Fruit fly (Drosophila melanogaster) whole organism, embryonic: ENCODE results near the gene mei-218.

Experiments used
- CG15514 ChIP-seq: fragments of 200-800 bp; sonication (Bioruptor generic); optimal IDR thresholded peaks from 3 replicates; lab custom pipeline; 2017; ENCODE audit warnings: missing biosample characterization, missing genetic modification characterization, mild to moderate bottlenecking, moderate library complexity, missing genetic modification reagents
- CG16863 ChIP-seq: fragments of 200-800 bp; sonication (Bioruptor generic); optimal IDR thresholded peaks from 3 replicates; lab custom pipeline; 2016; ENCODE audit warnings: missing biosample characterization, missing genetic modification characterization
- ERR ChIP-seq: fragments of 200-800 bp; sonication (Bioruptor generic); optimal IDR thresholded peaks from 2 replicates; lab custom pipeline; 2016; ENCODE audit warnings: missing biosample characterization, missing genetic modification characterization
- H2.0 ChIP-seq: fragments of 200-800 bp; sonication (Bioruptor generic); IDR thresholded peaks from 2 replicates; pipeline ENCODE4 v1.3.6; 2022; ENCODE audit warnings: missing biosample characterization, missing genetic modification characterization
- Lpt ChIP-seq: fragments of >200 bp; optimal IDR thresholded peaks from 2 replicates; lab custom pipeline; 2018; ENCODE audit warnings: missing biosample characterization, missing genetic modification characterization
- NC2β ChIP-seq: fragments of 200-800 bp; sonication (Bioruptor generic); optimal IDR thresholded peaks from 2 replicates; lab custom pipeline; 2016; ENCODE audit warnings: missing biosample characterization, missing genetic modification characterization
- Opbp ChIP-seq: fragments of 200-800 bp; sonication (Bioruptor generic); IDR thresholded peaks from 3 replicates; pipeline ENCODE4 v1.3.6; 2022; ENCODE audit warnings: missing biosample characterization, missing genetic modification characterization; ENCODE audit not compliant: partially characterized antibody
- ash1 ChIP-seq: fragments of 200-800 bp; sonication (Bioruptor generic); optimal IDR thresholded peaks from 2 replicates; lab custom pipeline; 2018; ENCODE audit warnings: missing biosample characterization, mild to moderate bottlenecking, missing genetic modification characterization
- bbx ChIP-seq: fragments of 200-800 bp; sonication (Bioruptor generic); IDR thresholded peaks from 2 replicates; pipeline ENCODE4 v1.3.6; 2022; ENCODE audit warnings: missing biosample characterization, missing genetic modification characterization; ENCODE audit not compliant: partially characterized antibody
- salm ChIP-seq: fragments of 200-800 bp; sonication (Bioruptor generic); optimal IDR thresholded peaks from 2 replicates; lab custom pipeline; 2018; ENCODE audit warnings: missing biosample characterization, mild to moderate bottlenecking, missing genetic modification characterization
- wek ChIP-seq: fragments of 200-800 bp; sonication (Bioruptor generic); optimal IDR thresholded peaks from 3 replicates; lab custom pipeline; 2018; ENCODE audit warnings: missing biosample characterization, mild to moderate bottlenecking, missing genetic modification characterization, moderate library complexity

dm6 chrX:17093431-17093830 is 49.4 kb downstream of the mei-218 start:
- TF ChIP-seq Lpt (GFP tag; lab: Kevin White, UChicago) (no peak), salm (tag; lab: Kevin White, UChicago) (no peak), ERR (GFP tag; lab: Kevin White, UChicago) (no peak), bbx (GFP tag; lab: Robert Waterston, UW) (no peak), CG16863 (no peak), NC2β (GFP tag; lab: Kevin White, UChicago) (no peak), H2.0 (GFP tag; lab: Robert Waterston, UW) (no peak), ash1 (no peak), wek (GFP tag; lab: Kevin White, UChicago) (no peak), CG15514 (no peak), Opbp (GFP tag; lab: Robert Waterston, UW) (no peak)
